Fruit fly (Drosophila melanogaster): ENCODE results near the gene CG43861.

Gene CG43861

DNA sequence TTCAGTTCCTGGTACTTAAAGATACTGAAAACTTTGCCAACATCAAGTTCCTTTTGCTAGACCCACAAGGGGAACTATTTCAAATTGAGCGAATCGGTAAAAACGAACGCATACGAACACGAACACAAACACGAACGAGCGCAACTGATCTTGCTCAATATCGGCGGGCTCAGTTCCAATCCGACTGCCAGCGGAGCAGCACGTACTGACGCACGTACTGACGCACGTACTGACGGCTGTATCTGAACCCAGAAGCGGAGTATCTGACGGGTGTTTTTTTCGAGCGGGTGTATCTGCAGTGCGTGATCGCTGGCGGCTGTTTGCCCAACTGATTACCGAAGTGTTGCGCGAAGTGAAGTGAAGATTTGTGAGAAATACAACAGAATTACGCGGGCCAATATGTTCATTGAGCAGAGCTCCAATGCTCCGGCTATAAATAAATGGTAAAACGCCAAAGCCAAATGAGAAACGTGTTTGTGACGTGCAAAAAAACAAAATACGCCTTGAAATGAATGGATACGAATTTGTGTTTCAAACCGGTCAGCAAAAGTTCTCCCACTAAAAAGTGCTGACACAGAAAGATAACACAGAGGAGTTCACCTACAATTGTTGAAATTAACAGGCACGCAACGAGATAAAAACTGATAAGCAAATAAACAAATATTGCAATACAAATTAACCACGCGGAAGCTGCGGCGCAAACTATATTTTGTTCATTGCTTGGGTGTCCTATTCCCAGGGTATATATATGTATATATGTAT, 81.8 kb downstream of the CG43861 start:
- no peak for TF ChIP-seq toe (GFP tag; optimal IDR thresholded peaks at IDR 0.05)
- no peak for TF ChIP-seq Crg-1 (GFP tag; optimal IDR thresholded peaks at IDR 0.05)
- TF ChIP-seq Clk (GFP tag; optimal IDR thresholded peaks at IDR 0.05): no peak
- TF ChIP-seq ovo (GFP tag; optimal IDR thresholded peaks at IDR 0.05): no peak
- TF ChIP-seq CG7045 (GFP tag; optimal IDR thresholded peaks at IDR 0.05): no peak
- TF ChIP-seq CG7101 (tag; optimal IDR thresholded peaks at IDR 0.05): peak; percentile 21
- no peak for TF ChIP-seq CG12768 (GFP tag; optimal IDR thresholded peaks at IDR 0.05)
- TF ChIP-seq cic (GFP tag; optimal IDR thresholded peaks at IDR 0.05): peak; percentile 26
- TF ChIP-seq Hr96 (GFP tag; optimal IDR thresholded peaks at IDR 0.05): no peak
- no peak for TF ChIP-seq cnc (optimal IDR thresholded peaks at IDR 0.05)
- TF ChIP-seq CG5204 (GFP tag; optimal IDR thresholded peaks at IDR 0.05): peak; percentile 15
- no peak for TF ChIP-seq CG33017 (tag; optimal IDR thresholded peaks at IDR 0.05)
- TF ChIP-seq CG1620 (GFP tag; optimal IDR thresholded peaks at IDR 0.05): no peak
- TF ChIP-seq Mnt (GFP tag; optimal IDR thresholded peaks at IDR 0.05): peak; percentile 17
- peak; percentile 93 for TF ChIP-seq tj (GFP tag; optimal IDR thresholded peaks at IDR 0.05)
- peak; percentile 21 for TF ChIP-seq bab1 (GFP tag; optimal IDR thresholded peaks at IDR 0.05)
- TF ChIP-seq CG14711 (tag; optimal IDR thresholded peaks at IDR 0.05): no peak
- peak; percentile 79 for TF ChIP-seq pad (GFP tag; optimal IDR thresholded peaks at IDR 0.05)
- TF ChIP-seq kay (GFP tag; ENCODE audit: borderline replicate concordance): no peak
- TF ChIP-seq CG11617 (GFP tag; optimal IDR thresholded peaks at IDR 0.05): no peak

DNA sequence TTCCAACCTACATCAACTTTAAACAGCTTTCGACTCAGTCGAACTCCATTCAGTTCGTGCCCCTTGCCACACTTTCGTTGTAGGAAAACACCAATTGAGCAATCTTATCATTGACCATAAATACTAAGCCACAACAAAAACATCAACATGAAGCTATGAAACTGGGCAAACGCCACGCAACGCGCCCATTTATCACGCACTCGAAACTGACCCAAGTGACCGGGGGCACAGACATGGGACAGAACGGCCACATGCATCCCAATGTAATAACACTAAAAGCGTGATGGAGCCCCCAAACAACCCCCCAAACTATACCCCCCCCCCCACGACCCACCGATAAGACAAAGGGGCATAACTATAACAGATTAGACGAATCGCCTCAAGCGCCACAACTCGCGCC, 84.6 kb downstream of the CG43861 start:
- TF ChIP-seq pad (GFP tag; optimal IDR thresholded peaks at IDR 0.05) (no peak), CG7045 (GFP tag; optimal IDR thresholded peaks at IDR 0.05) (no peak), Hr96 (GFP tag; optimal IDR thresholded peaks at IDR 0.05) (no peak), cnc (optimal IDR thresholded peaks at IDR 0.05) (no peak), CG5204 (GFP tag; optimal IDR thresholded peaks at IDR 0.05) (no peak), Mnt (GFP tag; optimal IDR thresholded peaks at IDR 0.05) (no peak), bab1 (GFP tag; optimal IDR thresholded peaks at IDR 0.05) (no peak), tj (GFP tag; optimal IDR thresholded peaks at IDR 0.05) (no peak), toe (GFP tag; optimal IDR thresholded peaks at IDR 0.05) (no peak), Crg-1 (GFP tag; optimal IDR thresholded peaks at IDR 0.05) (no peak), CG11617 (GFP tag; optimal IDR thresholded peaks at IDR 0.05) (no peak), CG1620 (GFP tag; optimal IDR thresholded peaks at IDR 0.05) (no peak)

DNA sequence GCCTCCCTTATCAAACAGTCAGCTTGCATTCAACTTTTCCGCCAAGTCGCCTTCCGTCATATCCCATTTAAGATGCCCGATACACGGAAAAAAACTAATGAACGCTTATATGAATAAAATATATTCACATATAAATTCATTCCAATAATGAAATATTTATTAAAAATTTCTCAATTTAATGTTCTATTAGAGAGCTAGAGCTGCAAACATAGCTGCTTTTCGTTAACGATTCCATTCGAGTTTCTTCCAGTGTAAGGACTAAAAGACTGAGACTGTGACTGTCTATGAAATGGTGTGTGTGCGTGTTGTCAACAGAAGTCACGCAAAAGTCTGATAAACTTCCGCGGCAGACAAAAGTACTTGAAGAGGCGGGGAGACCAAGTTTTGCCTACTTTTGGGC, 87.0 kb downstream of the CG43861 start:
- TF ChIP-seq ovo (GFP tag; optimal IDR thresholded peaks at IDR 0.05): no peak
- no peak for TF ChIP-seq bab1 (GFP tag; optimal IDR thresholded peaks at IDR 0.05)
- TF ChIP-seq CG12768 (GFP tag; optimal IDR thresholded peaks at IDR 0.05): no peak
- TF ChIP-seq CG5204 (GFP tag; optimal IDR thresholded peaks at IDR 0.05): no peak
- no peak for TF ChIP-seq Clk (GFP tag; optimal IDR thresholded peaks at IDR 0.05)
- TF ChIP-seq CG7045 (GFP tag; optimal IDR thresholded peaks at IDR 0.05): no peak
- no peak for TF ChIP-seq cnc (optimal IDR thresholded peaks at IDR 0.05)
- TF ChIP-seq tj (GFP tag; optimal IDR thresholded peaks at IDR 0.05): no peak
- TF ChIP-seq Mnt (GFP tag; optimal IDR thresholded peaks at IDR 0.05): no peak
- no peak for TF ChIP-seq pad (GFP tag; optimal IDR thresholded peaks at IDR 0.05)
- TF ChIP-seq cic (GFP tag; optimal IDR thresholded peaks at IDR 0.05): no peak
- TF ChIP-seq Crg-1 (GFP tag; optimal IDR thresholded peaks at IDR 0.05): no peak
- no peak for TF ChIP-seq CG11617 (GFP tag; optimal IDR thresholded peaks at IDR 0.05)
- TF ChIP-seq CG1620 (GFP tag; optimal IDR thresholded peaks at IDR 0.05): no peak

DNA sequence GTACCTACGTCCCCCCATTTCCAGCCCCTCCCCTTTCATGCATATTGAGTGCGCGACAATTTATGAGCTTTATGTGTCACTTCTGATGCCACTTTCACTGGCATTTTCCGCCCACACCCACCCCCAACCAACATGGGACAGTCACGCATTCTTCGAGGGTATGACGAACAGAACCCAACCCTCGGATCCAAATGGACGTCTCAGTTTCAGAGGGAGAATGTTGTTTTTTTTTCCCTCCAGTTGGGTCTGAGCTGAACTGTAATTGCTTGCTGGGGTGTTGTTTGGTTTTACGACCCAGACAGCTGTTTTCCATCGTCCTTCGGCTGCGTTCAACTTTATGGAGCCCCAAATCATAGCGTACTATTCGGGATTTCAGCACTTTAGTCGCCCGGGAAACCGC, 93.3 kb downstream of the CG43861 start:
- no peak for TF ChIP-seq Hr96 (GFP tag; optimal IDR thresholded peaks at IDR 0.05)

Data from whole organism, adult.